Worm (Caenorhabditis elegans): ENCODE data around the gene F56C3.7.

DNA sequence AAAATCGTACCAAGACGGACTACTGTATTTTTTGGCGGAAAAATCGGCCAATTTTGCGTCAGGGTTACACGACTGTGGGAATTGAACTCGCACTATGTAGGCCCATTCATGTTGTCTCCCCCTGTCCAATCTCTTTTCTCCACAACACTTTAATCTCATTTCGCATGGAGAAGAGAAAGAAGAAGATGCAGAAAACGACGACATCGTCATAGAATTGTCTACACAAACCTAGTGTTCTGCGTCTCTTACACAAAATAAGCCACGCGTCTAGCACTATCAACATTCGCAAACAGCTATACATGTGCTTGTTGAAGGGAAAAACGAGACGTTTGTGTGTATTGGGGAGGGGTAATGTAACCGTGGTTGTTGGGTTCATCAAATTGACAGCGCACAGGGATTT, 47.6 kb downstream of the F56C3.7 start:
- TF ChIP-seq F55B11.4 (tag; optimal IDR thresholded peaks at IDR 0.05; ENCODE audit: borderline replicate concordance, insufficient read depth) (no peak), nhr-27 (tag; optimal IDR thresholded peaks at IDR 0.05) (no peak), let-607 (tag; optimal IDR thresholded peaks at IDR 0.05) (no peak), ceh-91 (GFP tag; IDR thresholded peaks at IDR 0.05) (no peak), B0019.2 (GFP tag; conservative IDR thresholded peaks at IDR 0.05) (no peak), B0035.1 (tag; optimal IDR thresholded peaks at IDR 0.05) (no peak), ceh-40 (GFP tag; IDR thresholded peaks at IDR 0.05) (no peak), him-1 (tag; optimal IDR thresholded peaks at IDR 0.05) (no peak), unc-130 (GFP tag; optimal IDR thresholded peaks at IDR 0.05) (no peak), hlh-12 (tag; optimal IDR thresholded peaks at IDR 0.05) (no peak), tbx-9 (tag; optimal IDR thresholded peaks at IDR 0.05; ENCODE audit: borderline replicate concordance) (no peak)
